Fruit fly (Drosophila melanogaster): ENCODE results near the gene Or22c.

Gene Or22c

DNA sequence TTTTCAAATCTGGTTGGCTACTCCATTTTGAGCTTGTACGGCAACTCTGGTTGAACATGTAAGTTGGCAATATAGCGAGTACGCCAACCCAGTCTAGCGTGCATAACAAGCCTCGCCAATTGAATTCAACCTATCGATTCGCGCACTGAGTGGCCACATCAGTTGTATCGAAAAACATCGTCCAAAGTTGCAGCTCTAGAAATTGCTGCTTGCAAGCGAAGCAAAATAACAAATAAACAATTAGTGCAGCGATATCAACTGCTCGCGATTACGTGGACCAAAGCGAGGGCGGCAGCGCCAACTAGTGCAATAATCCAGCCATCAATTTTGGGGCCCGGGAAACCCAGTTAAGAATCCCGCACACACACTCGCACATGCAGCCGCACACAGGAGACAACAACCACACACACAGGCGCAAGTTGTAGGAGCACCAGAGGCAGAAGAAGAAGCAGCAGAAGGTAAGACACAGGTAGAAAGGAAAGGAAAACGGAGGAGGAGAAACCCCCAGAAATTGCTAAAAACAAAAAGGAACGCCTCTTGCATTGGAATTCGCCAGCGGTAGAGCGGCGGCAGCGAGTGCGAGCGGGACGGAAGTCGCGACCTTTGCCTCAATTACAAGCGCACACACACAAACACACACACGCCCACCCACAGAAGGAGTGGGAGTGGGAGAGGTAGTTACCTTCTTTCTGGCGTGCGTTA lies 16.7 kb upstream of the Or22c start:
- peak; percentile 14 for TF ChIP-seq CG17801 (GFP tag; optimal IDR thresholded peaks at IDR 0.05; ENCODE audit: partially characterized antibody)

DNA sequence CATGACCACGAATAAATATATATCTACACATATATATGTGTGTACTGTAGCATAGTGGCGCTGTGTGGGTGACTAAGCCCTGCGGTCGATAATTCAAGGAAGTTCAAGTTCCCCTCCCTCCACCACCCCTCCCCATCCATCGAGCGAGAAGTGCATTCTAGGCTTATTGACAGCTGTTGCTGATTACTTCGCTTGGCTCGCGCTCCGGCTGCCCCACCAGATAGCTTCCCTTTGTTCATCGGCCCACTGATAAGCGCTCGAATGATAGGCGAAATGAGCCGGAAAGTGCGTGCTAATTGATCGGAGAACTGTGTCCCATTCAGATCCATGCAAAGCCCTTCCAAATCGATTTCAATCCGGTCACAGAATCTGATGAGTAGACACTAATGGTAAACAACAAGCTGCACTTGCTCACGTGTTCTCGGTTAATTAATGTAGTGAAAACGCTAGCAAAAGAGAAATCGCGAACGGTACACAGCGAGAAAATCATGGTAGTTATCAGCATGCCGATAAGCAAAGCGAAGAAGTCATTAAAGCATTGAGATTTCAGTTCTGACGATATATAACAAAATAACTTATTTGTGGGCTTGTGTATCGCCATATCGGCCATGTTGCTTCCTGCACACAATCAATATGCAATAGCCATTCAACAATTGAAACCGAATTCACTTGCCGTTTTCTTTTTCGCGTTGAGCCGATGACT lies 16.0 kb upstream of the Or22c start:
- TF ChIP-seq CG17801 (GFP tag; optimal IDR thresholded peaks at IDR 0.05; ENCODE audit: partially characterized antibody) = peak; percentile 33

DNA sequence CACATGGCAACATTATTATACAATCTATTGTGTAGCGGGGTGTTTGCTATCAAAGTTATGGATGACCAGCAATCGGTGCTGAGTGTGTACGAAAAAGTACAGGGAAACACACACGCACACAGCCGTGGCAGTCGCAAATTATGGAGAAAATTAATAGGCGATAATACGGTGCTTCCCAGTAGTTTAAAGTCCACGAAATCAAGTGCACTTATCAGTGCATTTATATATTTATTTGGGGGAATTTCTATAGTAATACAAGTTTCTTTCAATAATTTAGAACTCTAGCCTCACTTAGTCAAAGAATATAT lies 15.5 kb upstream of the Or22c start:
- no peak for TF ChIP-seq CG17801 (GFP tag; optimal IDR thresholded peaks at IDR 0.05; ENCODE audit: partially characterized antibody)

DNA sequence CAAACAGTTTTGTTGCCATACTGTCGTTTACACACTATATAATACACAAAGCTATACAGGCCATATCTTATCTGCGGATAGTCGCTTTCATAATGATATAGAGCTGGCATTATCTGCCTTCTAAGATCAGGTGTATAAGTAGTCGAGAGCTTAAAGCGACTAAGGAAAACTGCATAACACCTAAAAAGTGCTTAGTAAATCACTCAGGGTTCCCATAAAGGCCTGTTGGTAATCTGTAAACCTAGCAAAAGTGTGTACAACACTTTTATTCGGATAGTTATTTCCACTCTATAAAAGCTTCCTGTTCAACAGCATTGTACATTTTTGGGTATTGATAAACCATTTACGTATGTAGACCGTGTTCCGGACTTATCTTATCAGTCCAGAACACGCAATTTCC lies 14.9 kb upstream of the Or22c start:
- no peak for TF ChIP-seq CG17801 (GFP tag; optimal IDR thresholded peaks at IDR 0.05; ENCODE audit: partially characterized antibody)

DNA sequence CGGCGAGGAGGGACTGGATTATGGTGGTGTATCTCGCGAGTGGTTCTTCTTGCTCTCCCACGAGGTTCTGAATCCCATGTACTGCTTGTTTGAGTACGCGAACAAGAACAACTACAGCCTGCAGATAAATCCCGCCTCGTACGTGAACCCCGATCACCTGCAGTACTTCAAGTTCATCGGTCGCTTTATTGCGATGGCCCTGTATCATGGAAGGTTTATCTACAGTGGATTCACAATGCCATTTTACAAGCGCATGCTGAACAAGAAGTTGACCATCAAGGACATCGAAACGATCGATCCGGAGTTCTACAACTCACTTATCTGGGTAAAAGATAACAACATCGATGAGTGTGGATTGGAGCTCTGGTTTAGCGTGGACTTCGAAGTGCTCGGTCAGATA lies 12.3 kb upstream of the Or22c start:
- no peak for TF ChIP-seq CG17801 (GFP tag; optimal IDR thresholded peaks at IDR 0.05; ENCODE audit: partially characterized antibody)

DNA sequence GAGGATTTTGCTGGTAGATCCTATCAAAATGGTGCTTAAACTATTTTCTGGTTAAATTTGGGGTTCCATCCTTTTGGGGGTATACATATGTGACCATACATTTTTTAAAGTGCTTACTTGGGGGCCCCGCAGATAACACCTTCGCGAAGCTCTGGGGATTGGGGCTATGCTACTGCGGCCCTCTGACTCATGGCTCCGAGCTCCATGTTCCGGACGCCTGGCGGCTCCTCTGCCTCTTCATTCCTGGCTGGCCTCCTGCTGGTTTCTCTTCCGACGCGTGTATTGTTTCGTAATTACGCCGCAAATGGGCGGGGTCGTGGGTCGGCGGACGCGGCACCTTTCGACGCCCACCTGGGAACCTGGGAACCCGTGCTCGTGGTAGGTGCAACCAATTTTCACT lies 9.6 kb upstream of the Or22c start:
- no peak for TF ChIP-seq CG17801 (GFP tag; optimal IDR thresholded peaks at IDR 0.05; ENCODE audit: partially characterized antibody)

DNA sequence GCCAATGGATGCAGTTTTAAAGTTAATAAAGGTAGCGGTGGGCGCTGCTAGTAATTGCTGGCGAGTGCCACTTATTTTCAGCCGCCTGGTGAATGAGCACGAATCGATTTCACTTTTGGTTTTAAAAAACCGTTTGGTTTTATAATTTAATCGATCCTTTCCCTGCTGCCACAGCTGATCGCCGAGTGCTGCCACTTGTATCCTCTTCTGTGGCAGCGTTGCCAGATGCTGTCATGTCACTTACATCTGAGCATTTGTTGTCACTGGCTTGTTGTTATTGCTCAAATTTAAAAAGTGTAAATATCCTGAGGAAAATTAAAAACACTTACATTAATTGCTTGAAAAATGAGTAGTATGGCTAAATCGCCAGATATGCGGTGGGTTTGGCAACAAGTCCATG lies 9.1 kb upstream of the Or22c start, which contains the start of gene Kebab:
TSS of gene Kebab (plus strand) at position 230 of the 400 bp plus-strand sequence.
- TF ChIP-seq CG17801 (GFP tag; optimal IDR thresholded peaks at IDR 0.05; ENCODE audit: partially characterized antibody) = no peak

DNA sequence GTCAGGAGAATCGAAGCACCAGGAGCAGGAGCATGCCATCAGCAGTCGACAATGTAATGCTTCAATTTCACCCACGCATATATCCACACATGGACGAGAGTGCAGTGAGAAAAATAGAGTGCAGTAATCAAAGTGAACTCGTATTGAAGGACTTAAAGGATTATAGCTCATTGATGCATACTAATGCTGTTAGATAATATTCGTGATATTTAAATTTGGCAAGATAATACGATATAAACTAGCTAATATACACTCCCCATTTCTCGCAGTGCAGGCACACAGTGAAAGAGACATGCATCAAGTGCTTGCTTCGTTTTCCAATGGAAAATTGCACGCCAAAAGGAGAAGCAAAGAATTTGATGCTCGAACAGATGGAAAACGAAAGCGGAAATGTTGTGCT lies 18.6 kb downstream of the Or22c start:
- TF ChIP-seq CG17801 (GFP tag; optimal IDR thresholded peaks at IDR 0.05; ENCODE audit: partially characterized antibody) = no peak

DNA sequence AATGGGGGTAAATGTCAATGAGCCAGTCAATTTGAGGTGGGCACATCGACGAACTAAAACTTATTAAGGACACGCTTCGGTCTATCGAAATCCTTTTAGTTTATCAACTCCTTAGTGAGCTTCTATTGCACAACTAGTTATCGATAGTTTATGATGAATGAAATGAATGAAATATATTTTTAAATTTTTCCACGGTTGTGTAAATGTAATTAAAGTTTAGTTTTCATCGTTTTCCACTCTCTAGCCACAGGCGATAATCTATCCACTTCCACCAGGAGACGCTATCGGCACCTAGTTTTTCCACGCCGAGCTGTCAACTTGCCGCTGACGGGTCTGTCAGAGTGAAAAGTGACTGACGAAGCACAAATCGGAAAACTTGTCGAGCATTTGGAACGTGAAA lies 25.2 kb downstream of the Or22c start, which contains the start of gene CG12674:
TSS of gene CG12674 (plus strand) at position 301 of the 400 bp plus-strand sequence.
- no peak for TF ChIP-seq CG17801 (GFP tag; optimal IDR thresholded peaks at IDR 0.05; ENCODE audit: partially characterized antibody)

DNA sequence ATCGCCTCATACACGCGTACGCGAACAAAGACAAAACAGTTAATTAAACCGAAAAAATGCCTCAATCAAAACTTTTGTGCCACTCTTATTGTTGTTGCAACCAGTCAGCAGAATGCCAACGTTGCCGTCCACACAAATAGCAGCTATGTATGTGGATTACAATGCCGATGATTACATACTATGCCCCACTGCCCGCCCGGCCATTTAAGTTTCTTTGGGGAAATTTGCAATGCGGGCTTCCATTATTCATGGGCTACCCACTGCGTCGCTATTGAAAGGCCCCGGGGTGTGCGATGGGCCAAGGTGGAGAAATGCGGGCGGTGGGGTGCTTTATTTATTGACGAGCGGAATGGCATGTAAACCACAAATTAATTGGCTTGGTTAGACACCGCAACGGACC lies 30.0 kb downstream of the Or22c start:
- TF ChIP-seq CG17801 (GFP tag; optimal IDR thresholded peaks at IDR 0.05; ENCODE audit: partially characterized antibody) = no peak

DNA sequence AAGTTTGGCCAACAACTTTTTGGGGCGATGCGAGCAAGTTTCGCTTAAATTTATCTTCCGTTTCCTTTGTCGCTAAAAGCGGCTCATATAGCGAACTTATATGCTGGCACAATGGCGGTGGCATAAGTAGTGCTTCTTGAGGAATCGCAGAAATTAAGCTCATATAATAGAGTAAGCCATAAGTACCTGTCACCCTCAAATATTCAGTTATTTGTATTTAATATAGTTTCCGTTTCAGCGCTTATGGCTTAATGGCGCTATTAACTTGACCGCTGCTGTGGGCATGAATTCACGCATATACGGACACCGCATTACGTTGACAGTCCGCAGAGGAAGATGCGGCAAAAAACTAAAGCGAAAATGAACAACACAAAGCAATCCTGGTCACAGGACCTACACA lies 35.8 kb downstream of the Or22c start:
- no peak for TF ChIP-seq CG17801 (GFP tag; optimal IDR thresholded peaks at IDR 0.05; ENCODE audit: partially characterized antibody)
